Fruit fly (Drosophila melanogaster) whole organism, prepupa: ENCODE results near the gene Fcp3C.

Source experiments
- Blimp-1 ChIP-seq: fragments of 200-800 bp; sonication (Bioruptor generic); optimal IDR thresholded peaks from 3 replicates; lab custom pipeline; 2017; ENCODE audit warnings: missing biosample characterization, missing genetic modification characterization, mild to moderate bottlenecking, moderate library complexity, missing genetic modification reagents
- CG10669 ChIP-seq: fragments of 200-800 bp; sonication (Bioruptor generic); optimal IDR thresholded peaks from 3 replicates; lab custom pipeline; 2018; ENCODE audit warnings: missing biosample characterization, mild to moderate bottlenecking, missing genetic modification characterization, moderate library complexity
- CG11294 ChIP-seq: fragments of 200-800 bp; sonication (Bioruptor generic); IDR thresholded peaks from 2 replicates; pipeline ENCODE4 v1.3.6; 2022; ENCODE audit warnings: missing biosample characterization, missing genetic modification characterization
- CG15336 ChIP-seq: fragments of 200-800 bp; sonication (Bioruptor generic); IDR thresholded peaks from 2 replicates; pipeline ENCODE4 v1.3.6; 2022; ENCODE audit warnings: missing biosample characterization, missing genetic modification characterization
- CG1621 ChIP-seq: fragments of 200-800 bp; sonication (Bioruptor generic); optimal IDR thresholded peaks from 3 replicates; lab custom pipeline; 2018; ENCODE audit warnings: missing biosample characterization, mild to moderate bottlenecking, missing genetic modification characterization
- CG16779 ChIP-seq: fragments of 200-800 bp; sonication (Bioruptor generic); optimal IDR thresholded peaks from 3 replicates; lab custom pipeline; 2017; ENCODE audit warnings: missing biosample characterization, mild to moderate bottlenecking, missing genetic modification characterization
- CG3032 ChIP-seq: fragments of 200-800 bp; optimal IDR thresholded peaks from 2 replicates; lab custom pipeline; 2019; ENCODE audit warnings: missing biosample characterization, mild to moderate bottlenecking, missing genetic modification characterization, moderate library complexity
- CG31627 ChIP-seq: fragments of 200-800 bp; sonication (Bioruptor generic); optimal IDR thresholded peaks from 3 replicates; lab custom pipeline; 2016; ENCODE audit warnings: missing biosample characterization, missing genetic modification characterization
- CG32006 ChIP-seq: fragments of 200-800 bp; sonication (Bioruptor generic); optimal IDR thresholded peaks from 3 replicates; lab custom pipeline; 2017; ENCODE audit warnings: missing biosample characterization, mild to moderate bottlenecking, missing genetic modification characterization
- CG34406 ChIP-seq: fragments of 200-800 bp; sonication (Bioruptor generic); optimal IDR thresholded peaks from 3 replicates; lab custom pipeline; 2016; ENCODE audit warnings: missing biosample characterization, missing genetic modification characterization
- CG4318 ChIP-seq: fragments of 200-800 bp; sonication (Bioruptor generic); optimal IDR thresholded peaks from 3 replicates; lab custom pipeline; 2017; ENCODE audit warnings: missing biosample characterization, mild to moderate bottlenecking, missing genetic modification characterization
- CG6163 ChIP-seq: fragments of 200-800 bp; sonication (Bioruptor generic); IDR thresholded peaks from 3 replicates; pipeline ENCODE4 v1.3.6; 2022; ENCODE audit warnings: missing biosample characterization, missing genetic modification characterization
- CG6276 ChIP-seq: fragments of 200-800 bp; sonication (Bioruptor generic); optimal IDR thresholded peaks from 2 replicates; lab custom pipeline; 2017; ENCODE audit warnings: missing biosample characterization, mild to moderate bottlenecking, missing genetic modification characterization
- CG6792 ChIP-seq: fragments of 200-800 bp; sonication (Bioruptor generic); optimal IDR thresholded peaks from 3 replicates; lab custom pipeline; 2016; ENCODE audit warnings: missing biosample characterization, missing genetic modification characterization
- CG6808 ChIP-seq: fragments of 200-800 bp; sonication (Bioruptor generic); optimal IDR thresholded peaks from 3 replicates; lab custom pipeline; 2017; ENCODE audit warnings: missing biosample characterization, missing genetic modification characterization, mild to moderate bottlenecking, moderate library complexity, missing genetic modification reagents
- CG8119 ChIP-seq: fragments of 200-800 bp; sonication (Bioruptor generic); IDR thresholded peaks from 3 replicates; pipeline ENCODE4 v1.3.6; 2022; ENCODE audit warnings: missing biosample characterization, missing genetic modification characterization
- CG8319 ChIP-seq: fragments of 200-800 bp; sonication (Bioruptor generic); optimal IDR thresholded peaks from 3 replicates; lab custom pipeline; 2016; ENCODE audit warnings: missing biosample characterization, missing genetic modification characterization
- CG8632 ChIP-seq: fragments of 200-800 bp; sonication (Bioruptor generic); optimal IDR thresholded peaks from 3 replicates; lab custom pipeline; 2016; ENCODE audit warnings: missing biosample characterization, missing genetic modification characterization
- Eip75B ChIP-seq: fragments of 200-800 bp; sonication (Bioruptor generic); optimal IDR thresholded peaks from 3 replicates; lab custom pipeline; 2016; ENCODE audit warnings: missing biosample characterization, missing genetic modification characterization
- Eip78C ChIP-seq: fragments of 200-800 bp; sonication (Bioruptor generic); peaks from one replicate; lab custom pipeline; 2016; ENCODE audit warnings: missing biosample characterization, missing genetic modification characterization
- Eip93F ChIP-seq: fragments of 200-800 bp; sonication (Bioruptor generic); optimal IDR thresholded peaks from 2 replicates; lab custom pipeline; 2016; ENCODE audit warnings: missing biosample characterization, mild to moderate bottlenecking, missing genetic modification characterization
- Ets96B ChIP-seq: fragments of 200-800 bp; optimal IDR thresholded peaks from 2 replicates; lab custom pipeline; 2019; ENCODE audit warnings: missing biosample characterization, mild to moderate bottlenecking, missing genetic modification characterization, moderate library complexity
- Gug ChIP-seq: fragments of 200-800 bp; sonication (Bioruptor generic); IDR thresholded peaks from 2 replicates; pipeline ENCODE4 v1.3.6; 2022; ENCODE audit warnings: missing biosample characterization, missing genetic modification characterization
- Hr38 ChIP-seq: sonication (Bioruptor generic); optimal IDR thresholded peaks from 2 replicates; lab custom pipeline; 2016; ENCODE audit warnings: missing biosample characterization, missing genetic modification characterization
- Hr39 ChIP-seq: fragments of 200-800 bp; sonication (Bioruptor generic); optimal IDR thresholded peaks from 2 replicates; lab custom pipeline; 2016; ENCODE audit warnings: missing biosample characterization, missing genetic modification characterization
- Hr4 ChIP-seq: fragments of 200-800 bp; sonication (Bioruptor generic); optimal IDR thresholded peaks from 3 replicates; lab custom pipeline; 2016; ENCODE audit warnings: missing biosample characterization, missing genetic modification characterization
- Lpt ChIP-seq: fragments of 200-800 bp; sonication (Bioruptor generic); optimal IDR thresholded peaks from 3 replicates; lab custom pipeline; 2016; ENCODE audit warnings: missing biosample characterization, missing genetic modification characterization
- OdsH ChIP-seq: fragments of 200-800 bp; sonication (Bioruptor generic); optimal IDR thresholded peaks from 3 replicates; lab custom pipeline; 2016; ENCODE audit warnings: missing biosample characterization, missing genetic modification characterization
- Sox14 ChIP-seq: fragments of 200-800 bp; sonication (Bioruptor generic); optimal IDR thresholded peaks from 3 replicates; lab custom pipeline; 2016; ENCODE audit warnings: missing biosample characterization, missing genetic modification characterization
- Sox15 ChIP-seq: fragments of 200-800 bp; sonication (Bioruptor generic); optimal IDR thresholded peaks from 3 replicates; lab custom pipeline; 2016; ENCODE audit warnings: missing biosample characterization, missing genetic modification characterization
- achi ChIP-seq: fragments of 200-800 bp; sonication (Bioruptor generic); optimal IDR thresholded peaks from 3 replicates; lab custom pipeline; 2016; ENCODE audit warnings: missing biosample characterization, missing genetic modification characterization
- cyc ChIP-seq: fragments of 200-800 bp; sonication (Bioruptor generic); optimal IDR thresholded peaks from 3 replicates; lab custom pipeline; 2016; ENCODE audit warnings: missing biosample characterization, missing genetic modification characterization
- eg ChIP-seq: fragments of 200-800 bp; sonication (Bioruptor generic); IDR thresholded peaks from 3 replicates; pipeline ENCODE4 v1.3.6; 2022; ENCODE audit warnings: missing biosample characterization, missing genetic modification characterization
- esn ChIP-seq: fragments of 200-800 bp; sonication (Bioruptor generic); optimal IDR thresholded peaks from 2 replicates; lab custom pipeline; 2016; ENCODE audit warnings: missing biosample characterization, mild to moderate bottlenecking, missing genetic modification characterization, moderate library complexity
- fd59A ChIP-seq: fragments of 200-800 bp; sonication (Bioruptor generic); optimal IDR thresholded peaks from 2 replicates; lab custom pipeline; 2017; ENCODE audit warnings: missing biosample characterization, mild to moderate bottlenecking, missing genetic modification characterization, missing genetic modification reagents
- fkh ChIP-seq: fragments of 200-800 bp; sonication (Bioruptor generic); optimal IDR thresholded peaks from 3 replicates; lab custom pipeline; 2017; ENCODE audit warnings: missing biosample characterization, mild to moderate bottlenecking, missing genetic modification characterization, moderate library complexity
- net ChIP-seq: fragments of 200-800 bp; sonication (Bioruptor generic); optimal IDR thresholded peaks from 3 replicates; lab custom pipeline; 2016; ENCODE audit warnings: missing biosample characterization, missing genetic modification characterization
- pdm3 ChIP-seq: fragments of 200-800 bp; sonication (Bioruptor generic); optimal IDR thresholded peaks from 3 replicates; lab custom pipeline; 2016; ENCODE audit warnings: missing biosample characterization, missing genetic modification characterization
- salr ChIP-seq, 2 experiments: fragments of 200-800 bp; sonication (Bioruptor generic); optimal IDR thresholded peaks; 3 replicates each; lab custom pipeline; 2016 to 2018; ENCODE audit warnings: missing biosample characterization in 2 of 2, missing genetic modification characterization in 2 of 2, mild to moderate bottlenecking in 1 of 2
- svp ChIP-seq: fragments of 200-800 bp; sonication (Bioruptor generic); peaks from one replicate; lab custom pipeline; 2016; ENCODE audit warnings: missing biosample characterization, missing genetic modification characterization
- topi ChIP-seq: fragments of 200-800 bp; sonication (Bioruptor generic); optimal IDR thresholded peaks from 3 replicates; lab custom pipeline; 2016; ENCODE audit warnings: missing biosample characterization, missing genetic modification characterization

Gene Fcp3C

dm6 chrX:3134383-3135101 is 39.7 kb downstream of the Fcp3C start, which contains the start of gene N (continued):
- TF ChIP-seq fd59A (GFP tag; lab: Kevin White, UChicago) (no peak), Eip78C (peak; percentile 74), cyc (GFP tag; lab: Kevin White, UChicago) (peak; percentile 15), CG32006 (GFP tag; lab: Kevin White, UChicago) (peak; percentile 48), CG6276 (peak; percentile 18), fkh (GFP tag; lab: Kevin White, UChicago) (no peak), CG10669 (GFP tag; lab: Kevin White, UChicago) (peak; percentile 19), CG15336 (peak; percentile 77), Eip75B (GFP tag; lab: Kevin White, UChicago) (peak; percentile 34), CG6163 (GFP tag; lab: Robert Waterston, UW) (peak; percentile 39), CG6808 (no peak), salr (GFP tag; optimal IDR thresholded peaks at IDR 0.05; lab: Kevin White, UChicago) (no peak), Blimp-1 (GFP tag; lab: Kevin White, UChicago) (no peak), Hr4 (peak; percentile 52), CG31627 (GFP tag; lab: Kevin White, UChicago) (peak; percentile 28), achi (GFP tag; lab: Kevin White, UChicago) (peak; percentile 18), Hr39 (GFP tag; lab: Kevin White, UChicago) (peak; percentile 50), svp (no peak), Hr38 (no peak), eg (GFP tag; lab: Robert Waterston, UW) (peak; percentile 69; the same call in 2 of the 3 replicates), CG16779 (no peak), esn (GFP tag; lab: Kevin White, UChicago) (peak; percentile 29), CG1621 (tag; lab: Kevin White, UChicago) (no peak), CG3032 (tag; lab: Kevin White, UChicago) (peak; percentile 26), CG11294 (GFP tag; lab: Robert Waterston, UW) (0 out of 2 replicates have a peak, but pooled peaks have one; percentile 11), CG8632 (peak; percentile 12), Lpt (GFP tag; lab: Kevin White, UChicago) (peak; percentile 50), CG4318 (peak; percentile 16), CG8119 (peak; percentile 64; the same call in 2 of the 3 replicates), net (no peak), CG8319 (no peak)

- TF ChIP-seq OdsH (no peak), Eip93F (GFP tag; lab: Kevin White, UChicago) (no peak), CG6792 (GFP tag; lab: Kevin White, UChicago) (no peak), Ets96B (tag; lab: Kevin White, UChicago) (no peak), CG34406 (GFP tag; lab: Kevin White, UChicago) (no peak), pdm3 (GFP tag; lab: Kevin White, UChicago) (no peak), CG6808 (no peak), Sox14 (GFP tag; lab: Kevin White, UChicago) (no peak), Hr38 (no peak), topi (GFP tag; lab: Kevin White, UChicago) (no peak), Sox15 (GFP tag; lab: Kevin White, UChicago) (no peak), salr (GFP tag; optimal IDR thresholded peaks at IDR 0.05; lab: Kevin White, UChicago) (no peak), Gug (GFP tag; lab: Robert Waterston, UW) (no peak), Lpt (GFP tag; lab: Kevin White, UChicago) (no peak)
- TF ChIP-seq, all 60 proteins: peak for 0
Observed at dm6 chrX:3131978-3132377, 42.3 kb downstream of the Fcp3C start.
